Worm (Caenorhabditis elegans) whole organism, young adult: ENCODE results near the gene pha-1.

Experiments used
- efl-1 ChIP-seq: fragments of 150-350 bp; optimal IDR thresholded peaks from 2 replicates; lab custom pipeline; 2014; ENCODE audit warnings: missing biosample characterization, missing genetic modification reagents, missing genetic modification characterization
- gei-17 ChIP-seq: fragments of 200-800 bp; sonication (Bioruptor generic); optimal IDR thresholded peaks from 2 replicates; lab custom pipeline; 2018; ENCODE audit warnings: mild to moderate bottlenecking, missing genetic modification characterization, missing compliant biosample characterization

ce11 chrIII:11170509-11170908, 38.9 kb downstream of the pha-1 start:
- TF ChIP-seq gei-17 = no peak
- no peak for TF ChIP-seq efl-1 (GFP tag; lab: Kevin White, UChicago)
